Fruit fly (Drosophila melanogaster) whole organism, wandering third instar larva: ENCODE measurements around the gene CG9396.

Experiments
- Abd-B ChIP-seq: fragments of >200 bp; optimal IDR thresholded peaks from 2 replicates; lab custom pipeline; 2017; ENCODE audit warnings: missing biosample characterization, missing genetic modification characterization
- CG32264 ChIP-seq: fragments of 200-800 bp; sonication (Bioruptor generic); optimal IDR thresholded peaks from 2 replicates; lab custom pipeline; 2016; ENCODE audit warnings: missing biosample characterization, missing genetic modification characterization
- CG9705 ChIP-seq: fragments of 200-800 bp; sonication (Bioruptor generic); optimal IDR thresholded peaks from 2 replicates; lab custom pipeline; 2018; ENCODE audit warnings: missing biosample characterization, mild to moderate bottlenecking, missing genetic modification characterization
- CrebA ChIP-seq: fragments of 200-800 bp; sonication (Bioruptor generic); optimal IDR thresholded peaks from 2 replicates; lab custom pipeline; 2016; ENCODE audit warnings: missing biosample characterization, mild to moderate bottlenecking, missing genetic modification characterization, borderline replicate concordance
- Dfd ChIP-seq: fragments of >200 bp; optimal IDR thresholded peaks from 2 replicates; lab custom pipeline; 2017; ENCODE audit warnings: missing biosample characterization, missing genetic modification characterization
- Dif ChIP-seq: fragments of 200-275, 200-300 bp; sonication (Bioruptor generic); optimal IDR thresholded peaks from 2 replicates; lab custom pipeline; 2018; ENCODE audit warnings: missing biosample characterization, missing genetic modification characterization; ENCODE audit not compliant: partially characterized antibody
- GATAd ChIP-seq: sonication (Bioruptor generic); optimal IDR thresholded peaks from 2 replicates; lab custom pipeline; 2016; ENCODE audit warnings: missing biosample characterization, missing genetic modification characterization
- HLH106 ChIP-seq: fragments of 200-800 bp; optimal IDR thresholded peaks from 3 replicates; lab custom pipeline; 2019; ENCODE audit warnings: missing biosample characterization, mild to moderate bottlenecking, missing genetic modification characterization, moderate library complexity
- Hnf4 ChIP-seq: fragments of 200-800 bp; sonication (Bioruptor generic); optimal IDR thresholded peaks from 2 replicates; lab custom pipeline; 2016; ENCODE audit warnings: missing biosample characterization, mild to moderate bottlenecking, missing genetic modification characterization
- Hr78 ChIP-seq: fragments of >200 bp; optimal IDR thresholded peaks from 2 replicates; lab custom pipeline; 2017; ENCODE audit warnings: missing biosample characterization, missing genetic modification characterization
- Hr83 ChIP-seq: fragments of 200-300 bp; sonication (Bioruptor generic); optimal IDR thresholded peaks from 2 replicates; lab custom pipeline; 2016; ENCODE audit warnings: missing biosample characterization, mild to moderate bottlenecking, missing genetic modification characterization, moderate library complexity; ENCODE audit not compliant: poor library complexity, severe bottlenecking
- Jra ChIP-seq: sonication (Bioruptor generic); optimal IDR thresholded peaks from 2 replicates; lab custom pipeline; 2016; ENCODE audit warnings: missing biosample characterization, missing genetic modification characterization
- Mio ChIP-seq: sonication (Bioruptor generic); optimal IDR thresholded peaks from 2 replicates; lab custom pipeline; 2016; ENCODE audit warnings: missing biosample characterization, missing genetic modification characterization
- Myc ChIP-seq: fragments of >200 bp; optimal IDR thresholded peaks from 2 replicates; lab custom pipeline; 2017
- N ChIP-seq: fragments of >200 bp; optimal IDR thresholded peaks from 2 replicates; lab custom pipeline; 2018; ENCODE audit warnings: missing biosample characterization, missing external identifiers, missing genetic modification characterization
- OdsH ChIP-seq: fragments of 200-800 bp; sonication (Bioruptor generic); optimal IDR thresholded peaks from 2 replicates; lab custom pipeline; 2016; ENCODE audit warnings: missing biosample characterization, mild to moderate bottlenecking, missing genetic modification characterization
- Rel ChIP-seq, 2 experiments: fragments of 200-800 bp; sonication (Bioruptor generic) in 1 of 2; optimal IDR thresholded peaks; 2 replicates in 1 of 2; 3 replicates in 1 of 2; lab custom pipeline; 2016 to 2019; ENCODE audit warnings: mild to moderate bottlenecking in 2 of 2, missing biosample characterization in 2 of 2, missing genetic modification characterization in 2 of 2, moderate library complexity in 1 of 2
- Sp1 ChIP-seq: fragments of 200-800 bp; sonication (Bioruptor generic); optimal IDR thresholded peaks from 3 replicates; lab custom pipeline; 2019; ENCODE audit warnings: missing biosample characterization, mild to moderate bottlenecking, missing genetic modification characterization, moderate library complexity
- Vsx2 ChIP-seq: fragments of 200-300, 225-300 bp; sonication (Bioruptor generic); optimal IDR thresholded peaks from 2 replicates; lab custom pipeline; 2018; ENCODE audit warnings: missing biosample characterization, missing genetic modification characterization; ENCODE audit not compliant: partially characterized antibody
- br ChIP-seq: fragments of 200-800 bp; sonication (Bioruptor generic); optimal IDR thresholded peaks from 2 replicates; lab custom pipeline; 2016; ENCODE audit warnings: missing biosample characterization, missing genetic modification characterization
- brk ChIP-seq: fragments of 200-800 bp; sonication (Bioruptor generic); optimal IDR thresholded peaks from 2 replicates; lab custom pipeline; 2016; ENCODE audit warnings: missing biosample characterization, mild to moderate bottlenecking, missing genetic modification characterization
- dl ChIP-seq, 2 experiments: fragments of 175-275, 200-275 bp in 1 of 2; fragments of 200-275 bp in 1 of 2; sonication (Bioruptor generic); optimal IDR thresholded peaks; lab custom pipeline; 2018; ENCODE audit warnings: mild to moderate bottlenecking in 2 of 2, missing biosample characterization in 2 of 2, missing genetic modification characterization in 2 of 2, moderate library complexity in 2 of 2; ENCODE audit not compliant: partially characterized antibody in 2 of 2, insufficient read depth in 1 of 2
- dmrt93B ChIP-seq: fragments of 200-800 bp; sonication (Bioruptor generic); optimal IDR thresholded peaks from 2 replicates; lab custom pipeline; 2018; ENCODE audit warnings: missing biosample characterization, mild to moderate bottlenecking, missing genetic modification characterization
- dsf ChIP-seq: sonication (Bioruptor generic); optimal IDR thresholded peaks from 2 replicates; lab custom pipeline; 2016; ENCODE audit warnings: missing biosample characterization, missing genetic modification characterization, borderline replicate concordance
- ey ChIP-seq: fragments of 200-800 bp; sonication (Bioruptor generic); optimal IDR thresholded peaks from 2 replicates; lab custom pipeline; 2016; ENCODE audit warnings: missing biosample characterization, missing genetic modification characterization
- foxo ChIP-seq, 2 experiments: fragments of 200-800 bp; sonication (Bioruptor generic); optimal IDR thresholded peaks; 2 replicates in 1 of 2; 3 replicates in 1 of 2; lab custom pipeline; 2016 to 2017; ENCODE audit warnings: missing biosample characterization in 2 of 2, missing genetic modification characterization in 2 of 2
- fru ChIP-seq: fragments of 200-800 bp; sonication (Bioruptor generic); optimal IDR thresholded peaks from 3 replicates; lab custom pipeline; 2016; ENCODE audit warnings: missing biosample characterization, mild to moderate bottlenecking, missing genetic modification characterization
- h ChIP-seq: fragments of 200-800 bp; sonication (Bioruptor generic); optimal IDR thresholded peaks from 3 replicates; lab custom pipeline; 2016; ENCODE audit warnings: missing biosample characterization, mild to moderate bottlenecking, missing genetic modification characterization
- jim ChIP-seq: fragments of 175-275, 200-325 bp; sonication (Bioruptor generic); optimal IDR thresholded peaks from 2 replicates; lab custom pipeline; 2016; ENCODE audit warnings: missing biosample characterization, mild to moderate bottlenecking, missing genetic modification characterization
- lola ChIP-seq: fragments of >200 bp; optimal IDR thresholded peaks from 2 replicates; lab custom pipeline; 2017; ENCODE audit warnings: missing biosample characterization, missing genetic modification characterization
- pan ChIP-seq: fragments of >200 bp; optimal IDR thresholded peaks from 2 replicates; lab custom pipeline; 2017
- rgr ChIP-seq: fragments of 200-800 bp; sonication (Bioruptor generic); optimal IDR thresholded peaks from 3 replicates; lab custom pipeline; 2016; ENCODE audit warnings: missing biosample characterization, mild to moderate bottlenecking, missing genetic modification characterization
- sage ChIP-seq: fragments of 200-800 bp; sonication (Bioruptor generic); optimal IDR thresholded peaks from 2 replicates; lab custom pipeline; 2016; ENCODE audit warnings: missing biosample characterization, mild to moderate bottlenecking, missing genetic modification characterization
- sv ChIP-seq: fragments of 200-800 bp; sonication (Bioruptor generic); optimal IDR thresholded peaks from 3 replicates; lab custom pipeline; 2016; ENCODE audit warnings: missing biosample characterization, missing genetic modification characterization
- tai ChIP-seq: sonication (Bioruptor generic); optimal IDR thresholded peaks from 2 replicates; lab custom pipeline; 2016; ENCODE audit warnings: missing biosample characterization, missing genetic modification characterization
- usp ChIP-seq: fragments of >200 bp; optimal IDR thresholded peaks from 2 replicates; lab custom pipeline; 2017; ENCODE audit warnings: missing biosample characterization, missing genetic modification characterization
- woc ChIP-seq: sonication (Bioruptor generic); optimal IDR thresholded peaks from 2 replicates; lab custom pipeline; 2016; ENCODE audit warnings: missing biosample characterization, mild to moderate bottlenecking, missing genetic modification characterization

CG9396 gene

DNA sequence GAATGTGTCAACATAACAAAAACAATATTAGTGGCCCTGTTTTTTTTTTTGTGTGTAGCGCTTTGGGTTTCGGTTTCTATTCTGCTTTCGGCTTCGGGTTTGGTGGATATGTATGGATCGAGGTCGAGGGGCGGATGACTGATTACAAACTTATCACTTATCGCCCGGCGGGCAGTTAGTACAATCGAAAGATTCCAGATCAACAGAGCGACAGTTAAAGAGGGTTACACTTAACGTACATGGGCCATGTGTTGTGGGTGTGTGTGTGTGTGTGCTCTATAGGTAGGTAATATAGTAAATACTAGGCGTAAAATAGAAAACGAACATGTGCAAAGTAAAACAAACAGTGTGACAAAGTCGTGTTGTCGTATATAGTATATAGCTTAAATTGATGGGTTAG, 22.7 kb downstream of the CG9396 start:
- TF ChIP-seq Mio (GFP tag; lab: Kevin White, UChicago) (no peak), GATAd (GFP tag; lab: Kevin White, UChicago) (no peak)
- TF ChIP-seq, all 38 proteins: peak for 0

dm6 chr3R:9546808-9547381, 24.5 kb downstream of the CG9396 start:
- TF ChIP-seq Dfd (GFP tag; lab: Kevin White, UChicago) (peak; percentile 82), sv (no peak)
- TF ChIP-seq, all 38 proteins: peak for 1

DNA sequence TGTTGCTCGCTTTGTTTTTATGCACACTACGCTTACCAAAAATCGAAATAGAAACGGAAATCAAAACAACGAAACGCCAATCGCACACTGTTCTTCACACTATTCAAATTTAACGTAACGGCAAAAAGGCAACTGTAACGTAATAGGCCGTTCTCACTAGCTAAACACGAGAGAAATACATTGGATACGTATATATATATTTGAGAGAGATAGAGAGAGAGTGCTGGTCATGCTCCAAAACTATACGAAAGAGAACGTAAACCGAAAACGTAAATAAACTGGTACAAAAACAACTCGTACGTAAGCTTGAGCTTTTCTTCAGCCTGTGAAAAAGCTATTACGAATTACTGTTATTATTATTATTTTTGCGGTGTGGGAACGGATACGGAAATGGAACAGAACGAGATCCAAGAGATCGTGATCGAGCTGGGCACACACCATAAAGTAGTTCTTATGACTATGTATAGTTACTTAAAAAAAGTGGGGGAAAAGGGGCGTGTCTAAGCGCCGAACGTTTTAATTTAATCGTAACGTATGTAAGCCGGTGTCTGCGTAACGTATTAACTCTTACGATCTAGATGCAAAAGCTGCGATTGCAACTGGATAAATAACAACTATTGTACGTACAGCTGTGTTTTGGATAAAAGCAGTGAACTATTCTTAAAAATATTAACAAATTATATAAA, 27.8 kb downstream of the CG9396 start:
- TF ChIP-seq N (GFP tag; lab: Kevin White, UChicago) (peak; percentile 29), br (GFP tag; lab: Kevin White, UChicago) (no peak)

dm6 chr3R:9534595-9535217, 36.7 kb downstream of the CG9396 start:
- no peak for TF ChIP-seq foxo (GFP tag; optimal IDR thresholded peaks at IDR 0.05; lab: Kevin White, UChicago)
- peak; percentile 85 for TF ChIP-seq Dif (GFP tag; lab: Kevin White, UChicago)
- TF ChIP-seq Vsx2 (GFP tag; lab: Kevin White, UChicago): peak; percentile 36
- no peak for TF ChIP-seq Abd-B (GFP tag; lab: Kevin White, UChicago)
- no peak for TF ChIP-seq GATAd (GFP tag; lab: Kevin White, UChicago)
- TF ChIP-seq ey (GFP tag; lab: Kevin White, UChicago): no peak
- no peak for TF ChIP-seq OdsH (GFP tag; lab: Kevin White, UChicago)
- no peak for TF ChIP-seq h
- peak; percentile 80 to 85 for TF ChIP-seq dl (GFP tag; optimal IDR thresholded peaks at IDR 0.05; lab: Kevin White, UChicago; ENCODE audit: insufficient read depth in 1 of 2, partially characterized antibody in 2 of 2)
- TF ChIP-seq sv: no peak
- no peak for TF ChIP-seq brk (GFP tag; lab: Kevin White, UChicago)

DNA sequence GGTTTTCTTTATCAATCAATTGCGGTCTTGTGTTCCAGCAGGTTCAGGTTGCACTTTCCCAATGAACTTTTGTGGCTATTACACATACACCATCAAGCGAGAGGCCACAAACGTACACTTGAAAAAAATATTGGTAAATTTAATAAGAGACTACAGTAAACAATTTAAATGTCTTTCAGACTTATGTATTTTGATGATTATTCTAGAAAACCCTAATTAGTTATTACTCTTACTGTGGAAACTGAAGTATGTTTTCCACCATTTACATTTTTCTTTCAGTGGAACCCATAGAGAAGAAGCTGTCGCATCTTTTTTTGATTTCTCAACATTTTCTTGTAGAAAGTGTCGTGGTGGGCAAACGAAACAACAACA, 37.3 kb downstream of the CG9396 start:
- TF ChIP-seq dl (GFP tag; optimal IDR thresholded peaks at IDR 0.05; lab: Kevin White, UChicago; ENCODE audit: insufficient read depth in 1 of 2, partially characterized antibody in 2 of 2) (no peak), pan (lab: Kevin White, UChicago) (no peak), sage (GFP tag; lab: Kevin White, UChicago) (peak; percentile 50), woc (GFP tag; lab: Kevin White, UChicago) (peak; percentile 66), rgr (GFP tag; lab: Kevin White, UChicago) (peak; percentile 90), Myc (lab: Kevin White, UChicago) (no peak), Rel (GFP tag; optimal IDR thresholded peaks at IDR 0.05; lab: Kevin White, UChicago) (no peak), Rel (tag; optimal IDR thresholded peaks at IDR 0.05; lab: Kevin White, UChicago) (no peak), HLH106 (tag; lab: Kevin White, UChicago) (peak; percentile 80), Vsx2 (GFP tag; lab: Kevin White, UChicago) (no peak), br (GFP tag; lab: Kevin White, UChicago) (peak; percentile 87), N (GFP tag; lab: Kevin White, UChicago) (no peak), fru (peak; percentile 89), brk (GFP tag; lab: Kevin White, UChicago) (peak; percentile 77), OdsH (GFP tag; lab: Kevin White, UChicago) (peak; percentile 85), dsf (GFP tag; lab: Kevin White, UChicago) (peak; percentile 69), CG32264 (GFP tag; lab: Kevin White, UChicago) (peak; percentile 70), foxo (GFP tag; optimal IDR thresholded peaks at IDR 0.05; lab: Kevin White, UChicago) (peak in 1 of 2 experiments; percentile 84), CrebA (GFP tag; lab: Kevin White, UChicago) (no peak), Hnf4 (GFP tag; lab: Kevin White, UChicago) (peak; percentile 87), Jra (GFP tag; lab: Kevin White, UChicago) (peak; percentile 65), usp (GFP tag; lab: Kevin White, UChicago) (no peak), tai (GFP tag; lab: Kevin White, UChicago) (peak; percentile 81), Dfd (GFP tag; lab: Kevin White, UChicago) (no peak), sv (peak; percentile 85), Dif (GFP tag; lab: Kevin White, UChicago) (no peak), h (peak; percentile 77), Hr78 (GFP tag; lab: Kevin White, UChicago) (no peak), Sp1 (GFP tag; lab: Kevin White, UChicago) (peak; percentile 84), ey (GFP tag; lab: Kevin White, UChicago) (peak; percentile 88), Abd-B (GFP tag; lab: Kevin White, UChicago) (no peak), jim (GFP tag; lab: Kevin White, UChicago) (no peak), Hr83 (GFP tag; lab: Kevin White, UChicago) (no peak), dmrt93B (GFP tag; lab: Kevin White, UChicago) (peak; percentile 63), Mio (GFP tag; lab: Kevin White, UChicago) (no peak), CG9705 (peak; percentile 7), lola (GFP tag; lab: Kevin White, UChicago) (no peak)
